Fruit fly (Drosophila melanogaster) whole organism, embryonic: ENCODE results near the gene CG15767.

Source experiments
- ATbp ChIP-seq: fragments of 200-800 bp; sonication (Bioruptor generic); optimal IDR thresholded peaks from 2 replicates; lab custom pipeline; 2017; ENCODE audit warnings: missing biosample characterization, mild to moderate bottlenecking, missing genetic modification characterization, missing genetic modification reagents
- Atf6 ChIP-seq: fragments of 200-800 bp; sonication (Bioruptor generic); IDR thresholded peaks from 2 replicates; pipeline ENCODE4 v1.3.6; 2022; ENCODE audit warnings: missing biosample characterization, missing genetic modification characterization
- Bdp1 ChIP-seq: fragments of 200-800 bp; sonication (Bioruptor generic); optimal IDR thresholded peaks from 3 replicates; lab custom pipeline; 2016; ENCODE audit warnings: missing biosample characterization, missing genetic modification characterization
- Blimp-1 ChIP-seq: fragments of 200-800 bp; sonication (Bioruptor generic); optimal IDR thresholded peaks from 3 replicates; lab custom pipeline; 2018; ENCODE audit warnings: missing biosample characterization, missing genetic modification characterization, mild to moderate bottlenecking, moderate library complexity, missing genetic modification reagents
- CG10321 ChIP-seq: fragments of 200-800 bp; sonication (Bioruptor generic); IDR thresholded peaks from 2 replicates; pipeline ENCODE4 v1.3.6; 2022; ENCODE audit warnings: missing biosample characterization, missing genetic modification characterization
- CG10979 ChIP-seq: fragments of 200-800 bp; sonication (Bioruptor generic); optimal IDR thresholded peaks from 2 replicates; lab custom pipeline; 2018; ENCODE audit warnings: missing biosample characterization, mild to moderate bottlenecking, missing genetic modification characterization, moderate library complexity
- CG12219 ChIP-seq: fragments of 200-800 bp; sonication (Bioruptor generic); optimal IDR thresholded peaks from 3 replicates; lab custom pipeline; 2018; ENCODE audit warnings: missing biosample characterization, mild to moderate bottlenecking, missing genetic modification characterization
- CG12659 ChIP-seq: fragments of 200-800 bp; sonication (Bioruptor generic); optimal IDR thresholded peaks from 3 replicates; lab custom pipeline; 2017; ENCODE audit warnings: mild to moderate bottlenecking, missing biosample characterization, missing genetic modification reagents, missing genetic modification characterization
- CG15073 ChIP-seq: fragments of 200-800 bp; sonication (Bioruptor generic); optimal IDR thresholded peaks from 2 replicates; lab custom pipeline; 2016; ENCODE audit warnings: missing biosample characterization, missing genetic modification characterization
- CG15601 ChIP-seq: fragments of 200-800 bp; sonication (Bioruptor generic); optimal IDR thresholded peaks from 3 replicates; lab custom pipeline; 2019; ENCODE audit warnings: missing biosample characterization, mild to moderate bottlenecking, missing genetic modification characterization, moderate library complexity
- CG17612 ChIP-seq: fragments of 200-800 bp; sonication (Bioruptor generic); IDR thresholded peaks from 2 replicates; pipeline ENCODE4 v1.3.6; 2022; ENCODE audit warnings: missing biosample characterization, missing genetic modification characterization
- CG31224 ChIP-seq: fragments of 200-800 bp; sonication (Bioruptor generic); IDR thresholded peaks from 2 replicates; pipeline ENCODE4 v1.3.6; 2022; ENCODE audit warnings: missing biosample characterization, missing genetic modification characterization
- CG31441 ChIP-seq: fragments of 200-800 bp; sonication (Bioruptor generic); IDR thresholded peaks from 2 replicates; pipeline ENCODE4 v1.3.6; 2022; ENCODE audit warnings: missing biosample characterization, missing genetic modification characterization
- CG3407 ChIP-seq: fragments of 200-800 bp; sonication (Bioruptor generic); optimal IDR thresholded peaks from 2 replicates; lab custom pipeline; 2018; ENCODE audit warnings: missing biosample characterization, mild to moderate bottlenecking, missing genetic modification characterization
- CG5245 ChIP-seq: fragments of 200-800 bp; sonication (Bioruptor generic); optimal IDR thresholded peaks from 3 replicates; lab custom pipeline; 2016; ENCODE audit warnings: missing biosample characterization, missing genetic modification characterization
- CG6689 ChIP-seq: fragments of 200-800 bp; sonication (Bioruptor generic); IDR thresholded peaks from 2 replicates; pipeline ENCODE4 v1.3.6; 2022; ENCODE audit warnings: missing biosample characterization, missing genetic modification characterization
- CG7271 ChIP-seq: fragments of 200-800 bp; sonication (Bioruptor generic); optimal IDR thresholded peaks from 2 replicates; lab custom pipeline; 2018; ENCODE audit warnings: missing biosample characterization, mild to moderate bottlenecking, missing genetic modification characterization, moderate library complexity
- CG7357 ChIP-seq: fragments of 200-800 bp; sonication (Bioruptor generic); IDR thresholded peaks from 3 replicates; pipeline ENCODE4 v1.3.6; 2022; ENCODE audit warnings: missing biosample characterization, missing genetic modification characterization
- CG8290 ChIP-seq, 3 experiments: fragments of 200-800 bp; sonication (Bioruptor generic); optimal IDR thresholded peaks; 2 replicates each; lab custom pipeline; 2016 to 2019; ENCODE audit warnings: missing biosample characterization in 3 of 3, missing genetic modification characterization in 3 of 3, mild to moderate bottlenecking in 2 of 3, moderate library complexity in 1 of 3
- CG8478 ChIP-seq: fragments of >200 bp; optimal IDR thresholded peaks from 2 replicates; lab custom pipeline; 2018
- D19B ChIP-seq: fragments of 200-800 bp; sonication (Bioruptor generic); optimal IDR thresholded peaks from 2 replicates; lab custom pipeline; 2017; ENCODE audit warnings: missing biosample characterization, mild to moderate bottlenecking, missing genetic modification characterization
- Dek ChIP-seq: fragments of 200-800 bp; sonication (Bioruptor generic); optimal IDR thresholded peaks from 3 replicates; lab custom pipeline; 2019; ENCODE audit warnings: missing biosample characterization, mild to moderate bottlenecking, missing genetic modification characterization, moderate library complexity
- Dip2 ChIP-seq: fragments of 200-800 bp; sonication (Bioruptor generic); IDR thresholded peaks from 2 replicates; pipeline ENCODE4 v1.3.6; 2022; ENCODE audit warnings: missing biosample characterization, missing genetic modification characterization
- Fer1 ChIP-seq: fragments of 200-800 bp; sonication (Bioruptor generic); optimal IDR thresholded peaks from 2 replicates; lab custom pipeline; 2017; ENCODE audit warnings: missing biosample characterization, mild to moderate bottlenecking, missing genetic modification characterization
- Gug ChIP-seq: fragments of 200-800 bp; sonication (Bioruptor generic); IDR thresholded peaks from 4 replicates; pipeline ENCODE4 v1.3.6; 2022; ENCODE audit warnings: missing biosample characterization, missing genetic modification characterization
- Hey ChIP-seq: fragments of 200-800 bp; sonication (Bioruptor generic); optimal IDR thresholded peaks from 3 replicates; lab custom pipeline; 2018; ENCODE audit warnings: missing biosample characterization, mild to moderate bottlenecking, missing genetic modification characterization
- Hr78 ChIP-seq, 2 experiments: fragments of 200-800 bp in 1 of 2; fragments of >200 bp in 1 of 2; sonication (Bioruptor generic) in 1 of 2; optimal IDR thresholded peaks; 2 replicates each; lab custom pipeline; 2017 to 2019; ENCODE audit warnings: missing biosample characterization in 2 of 2, missing genetic modification characterization in 2 of 2, mild to moderate bottlenecking in 1 of 2, moderate library complexity in 1 of 2
- Med ChIP-seq: fragments of 200-800 bp; sonication (Bioruptor generic); peaks from one replicate; lab custom pipeline; 2016; ENCODE audit warnings: missing biosample characterization, missing genetic modification characterization, mild to moderate bottlenecking, inconsistent platforms, moderate library complexity
- Nf-YA ChIP-seq: fragments of 200-800 bp; sonication (Bioruptor generic); IDR thresholded peaks from 2 replicates; pipeline ENCODE4 v1.3.6; 2022; ENCODE audit warnings: missing biosample characterization, missing genetic modification characterization
- Ptx1 ChIP-seq: fragments of 200-800 bp; sonication (Bioruptor generic); IDR thresholded peaks from 2 replicates; pipeline ENCODE4 v1.3.6; 2022; ENCODE audit warnings: missing biosample characterization, missing genetic modification characterization
- Sin3A ChIP-seq: fragments of >200 bp; optimal IDR thresholded peaks from 2 replicates; lab custom pipeline; 2018
- Spps ChIP-seq: fragments of 200-800 bp; sonication (Bioruptor generic); optimal IDR thresholded peaks from 2 replicates; lab custom pipeline; 2018; ENCODE audit warnings: missing biosample characterization, mild to moderate bottlenecking, missing genetic modification characterization
- Ssrp ChIP-seq: fragments of 200-800 bp; sonication (Bioruptor generic); optimal IDR thresholded peaks from 2 replicates; lab custom pipeline; 2018; ENCODE audit warnings: missing biosample characterization, mild to moderate bottlenecking, missing genetic modification characterization, moderate library complexity
- amos ChIP-seq: fragments of 200-800 bp; sonication (Bioruptor generic); IDR thresholded peaks from 2 replicates; pipeline ENCODE4 v1.3.6; 2022; ENCODE audit warnings: missing biosample characterization, missing genetic modification characterization; ENCODE audit not compliant: partially characterized antibody
- bbx ChIP-seq: fragments of 200-800 bp; sonication (Bioruptor generic); IDR thresholded peaks from 2 replicates; pipeline ENCODE4 v1.3.6; 2022; ENCODE audit warnings: missing biosample characterization, missing genetic modification characterization; ENCODE audit not compliant: partially characterized antibody
- bowl ChIP-seq: fragments of 200-800 bp; sonication (Bioruptor generic); IDR thresholded peaks from 2 replicates; pipeline ENCODE4 v1.3.6; 2022; ENCODE audit warnings: missing biosample characterization, missing genetic modification characterization
- cato ChIP-seq: fragments of 200-800 bp; sonication (Bioruptor generic); optimal IDR thresholded peaks from 2 replicates; lab custom pipeline; 2016; ENCODE audit warnings: missing biosample characterization, missing genetic modification characterization, borderline replicate concordance
- crc ChIP-seq: fragments of 200-800 bp; sonication (Bioruptor generic); optimal IDR thresholded peaks from 2 replicates; lab custom pipeline; 2016; ENCODE audit warnings: missing biosample characterization, missing genetic modification characterization
- cwo ChIP-seq: fragments of 200-800 bp; sonication (Bioruptor generic); optimal IDR thresholded peaks from 3 replicates; lab custom pipeline; 2017; ENCODE audit warnings: missing biosample characterization, missing genetic modification characterization, mild to moderate bottlenecking, moderate library complexity, missing genetic modification reagents
- dati ChIP-seq: fragments of 200-800 bp; sonication (Bioruptor generic); IDR thresholded peaks from 2 replicates; pipeline ENCODE4 v1.3.6; 2022; ENCODE audit warnings: missing biosample characterization, missing genetic modification characterization
- ems ChIP-seq: fragments of 200-800 bp; sonication (Bioruptor generic); optimal IDR thresholded peaks from 3 replicates; lab custom pipeline; 2016; ENCODE audit warnings: missing biosample characterization, missing genetic modification characterization
- gsb ChIP-seq: fragments of 200-800 bp; sonication (Bioruptor generic); IDR thresholded peaks from 2 replicates; pipeline ENCODE4 v1.3.6; 2022; ENCODE audit warnings: missing biosample characterization, missing genetic modification characterization
- knrl ChIP-seq: fragments of 200-800 bp; sonication (Bioruptor generic); IDR thresholded peaks from 3 replicates; pipeline ENCODE4 v1.3.6; 2022; ENCODE audit warnings: missing biosample characterization, missing genetic modification characterization; ENCODE audit not compliant: partially characterized antibody
- mld ChIP-seq: fragments of 200-800 bp; sonication (Bioruptor generic); IDR thresholded peaks from 3 replicates; pipeline ENCODE4 v1.3.6; 2022; ENCODE audit warnings: missing biosample characterization, missing genetic modification characterization; ENCODE audit not compliant: partially characterized antibody
- otp ChIP-seq: fragments of 200-800 bp; sonication (Bioruptor generic); IDR thresholded peaks from 3 replicates; pipeline ENCODE4, ENCODE4 v1.3.6; 2022; ENCODE audit warnings: missing biosample characterization, missing genetic modification characterization
- pan ChIP-seq, 4 experiments: fragments of >200 bp in 3 of 4; fragments of 200-800 bp in 1 of 4; sonication (Bioruptor generic) in 1 of 4; optimal IDR thresholded peaks in 3 of 4; IDR thresholded peaks in 1 of 4; 2 replicates each; pipeline versions ENCODE4 v1.3.6 to Lab custom; 2017 to 2022; ENCODE audit warnings: missing biosample characterization in 2 of 4, missing genetic modification characterization in 2 of 4, mixed read lengths in 1 of 4
- rib ChIP-seq: fragments of 200-800 bp; sonication (Bioruptor generic); IDR thresholded peaks from 2 replicates; pipeline ENCODE4 v1.3.6; 2022; ENCODE audit warnings: missing biosample characterization, missing genetic modification characterization
- shn ChIP-seq: fragments of 200-800 bp; sonication (Bioruptor generic); optimal IDR thresholded peaks from 3 replicates; lab custom pipeline; 2016; ENCODE audit warnings: missing biosample characterization, missing genetic modification characterization
- slou ChIP-seq: fragments of 200-800 bp; sonication (Bioruptor generic); optimal IDR thresholded peaks from 3 replicates; lab custom pipeline; 2016; ENCODE audit warnings: missing biosample characterization, missing genetic modification characterization
- sqz ChIP-seq: fragments of 200-800 bp; sonication (Bioruptor generic); optimal IDR thresholded peaks from 3 replicates; lab custom pipeline; 2018; ENCODE audit warnings: missing biosample characterization, mild to moderate bottlenecking, missing genetic modification characterization

CG15767 gene

dm6 chrX:5768602-5769251 lies 20.6 kb upstream of the CG15767 start (continued):
- TF ChIP-seq Fer1, result no peak
- TF ChIP-seq gsb (GFP tag; lab: Robert Waterston, UW), result no peak
- no peak for TF ChIP-seq CG10321 (GFP tag; lab: Robert Waterston, UW)
- peak; percentile 16 for TF ChIP-seq ATbp (GFP tag; lab: Kevin White, UChicago)
- TF ChIP-seq Gug (GFP tag; lab: Robert Waterston, UW), result no peak
- TF ChIP-seq Sin3A (lab: Kevin White, UChicago), result no peak
- TF ChIP-seq CG7357 (GFP tag; lab: Robert Waterston, UW), result no peak
- no peak for TF ChIP-seq CG10979 (tag; lab: Kevin White, UChicago)
- TF ChIP-seq crc (GFP tag; lab: Kevin White, UChicago), result no peak
- no peak for TF ChIP-seq CG6689 (GFP tag; lab: Robert Waterston, UW)
- TF ChIP-seq cwo (GFP tag; lab: Kevin White, UChicago), result no peak
- TF ChIP-seq Spps (tag; lab: Kevin White, UChicago), result no peak
- no peak for TF ChIP-seq CG8478 (lab: Kevin White, UChicago)
- peak; percentile 36 for TF ChIP-seq CG8290 (GFP tag; optimal IDR thresholded peaks at IDR 0.05; lab: Kevin White, UChicago)
- TF ChIP-seq CG8290 (tag; optimal IDR thresholded peaks at IDR 0.05; lab: Kevin White, UChicago), result no peak
- TF ChIP-seq amos (GFP tag; lab: Robert Waterston, UW), result no peak
- no peak for TF ChIP-seq Ptx1 (GFP tag; lab: Robert Waterston, UW)
- no peak for TF ChIP-seq Dip2 (GFP tag; lab: Robert Waterston, UW)
- no peak for TF ChIP-seq Ssrp (tag; lab: Kevin White, UChicago)
- TF ChIP-seq Med (GFP tag; lab: Kevin White, UChicago), result peak; percentile 8
- TF ChIP-seq CG3407, result no peak
- no peak for TF ChIP-seq bbx (GFP tag; lab: Robert Waterston, UW)
- no peak for TF ChIP-seq Atf6 (GFP tag; lab: Robert Waterston, UW)
- no peak for TF ChIP-seq bowl (GFP tag; lab: Robert Waterston, UW)
- TF ChIP-seq Hr78 (GFP tag; optimal IDR thresholded peaks at IDR 0.05; lab: Kevin White, UChicago), result no peak
- TF ChIP-seq Hey (tag; lab: Kevin White, UChicago), result no peak
- TF ChIP-seq Dek (tag; lab: Kevin White, UChicago), result no peak
- TF ChIP-seq slou (GFP tag; lab: Kevin White, UChicago), result no peak
- no peak for TF ChIP-seq CG12219 (GFP tag; lab: Kevin White, UChicago)
- no peak for TF ChIP-seq CG17612 (GFP tag; lab: Robert Waterston, UW)
- TF ChIP-seq D19B, result no peak
- TF ChIP-seq CG31441 (GFP tag; lab: Robert Waterston, UW), result no peak
- TF ChIP-seq CG5245 (GFP tag; lab: Kevin White, UChicago), result no peak
- TF ChIP-seq shn (GFP tag; lab: Kevin White, UChicago), result no peak
- TF ChIP-seq pan (optimal IDR thresholded peaks at IDR 0.05; lab: Kevin White, UChicago), result no peak
- TF ChIP-seq pan (GFP tag; optimal IDR thresholded peaks at IDR 0.05 in 1 of 2, IDR thresholded peaks at IDR 0.05 in 1 of 2), result no peak
- no peak for TF ChIP-seq CG12659 (GFP tag; lab: Kevin White, UChicago)
- TF ChIP-seq Bdp1 (GFP tag; lab: Kevin White, UChicago), result no peak
- TF ChIP-seq ems (GFP tag; lab: Kevin White, UChicago), result no peak
- peak; percentile 20 for TF ChIP-seq CG15601 (tag; lab: Kevin White, UChicago)
- no peak for TF ChIP-seq dati (GFP tag; lab: Robert Waterston, UW)
- TF ChIP-seq CG7271, result no peak
- TF ChIP-seq CG31224 (GFP tag; lab: Robert Waterston, UW), result no peak
- TF ChIP-seq otp (GFP tag; lab: Robert Waterston, UW), result 0 out of 3 replicates have a peak, but pooled peaks have one; percentile 55
- peak; percentile 53 for TF ChIP-seq Blimp-1 (GFP tag; lab: Kevin White, UChicago)
- TF ChIP-seq cato (GFP tag; lab: Kevin White, UChicago), result no peak
- no peak for TF ChIP-seq rib (GFP tag; lab: Robert Waterston, UW)
- no peak for TF ChIP-seq CG15073
- TF ChIP-seq mld, result no peak
- TF ChIP-seq knrl (GFP tag; lab: Robert Waterston, UW), result no peak
- peak; percentile 39 for TF ChIP-seq sqz (GFP tag; lab: Kevin White, UChicago)
- no peak for TF ChIP-seq Nf-YA (GFP tag; lab: Robert Waterston, UW)
